Fruit fly (Drosophila melanogaster): ENCODE results near the gene svr.

- TF ChIP-seq kay (GFP tag; ENCODE audit: borderline replicate concordance) (no peak), CG12768 (GFP tag; optimal IDR thresholded peaks at IDR 0.05) (no peak), CG7045 (GFP tag; optimal IDR thresholded peaks at IDR 0.05) (no peak), Crg-1 (GFP tag; optimal IDR thresholded peaks at IDR 0.05) (peak; percentile 14), Mnt (GFP tag; optimal IDR thresholded peaks at IDR 0.05) (no peak), ovo (GFP tag; optimal IDR thresholded peaks at IDR 0.05) (no peak), tj (GFP tag; optimal IDR thresholded peaks at IDR 0.05) (no peak), cic (GFP tag; optimal IDR thresholded peaks at IDR 0.05) (no peak)
These were observed 33.7 kb downstream of the svr start, which contains the start of the genes CG4293 and Appl for dm6 chrX:529724-530603.
